Fruit fly (Drosophila melanogaster) whole organism, embryonic: Measurements from ENCODE around the gene CG42784.

Experiments
- Abd-B ChIP-seq: fragments of 200-800 bp; sonication (Bioruptor generic); optimal IDR thresholded peaks from 2 replicates; lab custom pipeline; 2018; ENCODE audit warnings: missing biosample characterization, mild to moderate bottlenecking, missing genetic modification characterization, moderate library complexity
- Bdp1 ChIP-seq: fragments of 200-800 bp; sonication (Bioruptor generic); optimal IDR thresholded peaks from 3 replicates; lab custom pipeline; 2016; ENCODE audit warnings: missing biosample characterization, missing genetic modification characterization
- Blimp-1 ChIP-seq: fragments of 200-800 bp; sonication (Bioruptor generic); optimal IDR thresholded peaks from 3 replicates; lab custom pipeline; 2018; ENCODE audit warnings: missing biosample characterization, missing genetic modification characterization, mild to moderate bottlenecking, moderate library complexity, missing genetic modification reagents
- CG11504 ChIP-seq: fragments of 200-800 bp; sonication (Bioruptor generic); optimal IDR thresholded peaks from 3 replicates; lab custom pipeline; 2019; ENCODE audit warnings: missing biosample characterization, mild to moderate bottlenecking, missing genetic modification characterization, moderate library complexity
- CG12155 ChIP-seq: fragments of 200-800 bp; sonication (Bioruptor generic); optimal IDR thresholded peaks from 3 replicates; lab custom pipeline; 2016; ENCODE audit warnings: missing biosample characterization, missing genetic modification characterization
- CG12942 ChIP-seq: fragments of 200-800 bp; sonication (Bioruptor generic); optimal IDR thresholded peaks from 3 replicates; lab custom pipeline; 2016; ENCODE audit warnings: missing biosample characterization, missing genetic modification characterization
- CG13424 ChIP-seq: fragments of 200-800 bp; sonication (Bioruptor generic); optimal IDR thresholded peaks from 2 replicates; lab custom pipeline; 2019; ENCODE audit warnings: missing biosample characterization, mild to moderate bottlenecking, missing genetic modification characterization, moderate library complexity
- CG15073 ChIP-seq: fragments of 200-800 bp; sonication (Bioruptor generic); optimal IDR thresholded peaks from 2 replicates; lab custom pipeline; 2016; ENCODE audit warnings: missing biosample characterization, missing genetic modification characterization
- CG15696 ChIP-seq: fragments of 200-800 bp; sonication (Bioruptor generic); optimal IDR thresholded peaks from 2 replicates; lab custom pipeline; 2019; ENCODE audit warnings: missing biosample characterization, mild to moderate bottlenecking, missing genetic modification characterization, moderate library complexity
- CG17361 ChIP-seq: fragments of 200-800 bp; sonication (Bioruptor generic); IDR thresholded peaks from 3 replicates; pipeline ENCODE4 v1.3.6; 2022; ENCODE audit warnings: missing biosample characterization, missing genetic modification characterization
- CG31441 ChIP-seq: fragments of 200-800 bp; sonication (Bioruptor generic); IDR thresholded peaks from 2 replicates; pipeline ENCODE4 v1.3.6; 2022; ENCODE audit warnings: missing biosample characterization, missing genetic modification characterization
- CG3281 ChIP-seq: fragments of 200-800 bp; sonication (Bioruptor generic); optimal IDR thresholded peaks from 3 replicates; lab custom pipeline; 2017; ENCODE audit warnings: missing biosample characterization, mild to moderate bottlenecking, missing genetic modification characterization
- CG43689 ChIP-seq: fragments of 200-800 bp; sonication (Bioruptor generic); IDR thresholded peaks from 2 replicates; pipeline ENCODE4 v1.3.6; 2022; ENCODE audit warnings: missing biosample characterization, missing genetic modification characterization
- CG4854 ChIP-seq: fragments of 200-800 bp; sonication (Bioruptor generic); optimal IDR thresholded peaks from 2 replicates; lab custom pipeline; 2016; ENCODE audit warnings: missing biosample characterization, missing genetic modification characterization, inconsistent platforms
- CG6272 ChIP-seq: fragments of 200-800 bp; sonication (Bioruptor generic); IDR thresholded peaks from 2 replicates; pipeline ENCODE4 v1.3.6; 2022; ENCODE audit warnings: missing biosample characterization, missing genetic modification characterization
- CG7745 ChIP-seq: fragments of 200-800 bp; sonication (Bioruptor generic); optimal IDR thresholded peaks from 2 replicates; lab custom pipeline; 2018; ENCODE audit warnings: missing biosample characterization, mild to moderate bottlenecking, missing genetic modification characterization, moderate library complexity
- CG8281 ChIP-seq: fragments of 200-800 bp; sonication (Bioruptor generic); optimal IDR thresholded peaks from 2 replicates; lab custom pipeline; 2018; ENCODE audit warnings: missing biosample characterization, mild to moderate bottlenecking, missing genetic modification characterization, moderate library complexity
- CoRest ChIP-seq: fragments of 200-800 bp; sonication (Bioruptor generic); optimal IDR thresholded peaks from 3 replicates; lab custom pipeline; 2018; ENCODE audit warnings: missing biosample characterization, mild to moderate bottlenecking, missing genetic modification characterization, moderate library complexity
- Dip3 ChIP-seq: fragments of 200-800 bp; sonication (Bioruptor generic); optimal IDR thresholded peaks from 3 replicates; lab custom pipeline; 2016; ENCODE audit warnings: missing biosample characterization, missing genetic modification characterization
- Gug ChIP-seq: fragments of 200-800 bp; sonication (Bioruptor generic); IDR thresholded peaks from 4 replicates; pipeline ENCODE4 v1.3.6; 2022; ENCODE audit warnings: missing biosample characterization, missing genetic modification characterization
- H2.0 ChIP-seq: fragments of 200-800 bp; sonication (Bioruptor generic); IDR thresholded peaks from 2 replicates; pipeline ENCODE4 v1.3.6; 2022; ENCODE audit warnings: missing biosample characterization, missing genetic modification characterization
- HHEX ChIP-seq: fragments of 200-800 bp; sonication (Bioruptor generic); optimal IDR thresholded peaks from 3 replicates; lab custom pipeline; 2017; ENCODE audit warnings: missing biosample characterization, mild to moderate bottlenecking, missing genetic modification characterization, missing genetic modification reagents
- HLH3B ChIP-seq: fragments of 200-800 bp; sonication (Bioruptor generic); IDR thresholded peaks from 2 replicates; pipeline ENCODE4 v1.3.6; 2022; ENCODE audit warnings: missing biosample characterization, missing genetic modification characterization
- HLHmδ ChIP-seq: fragments of 200-800 bp; sonication (Bioruptor generic); optimal IDR thresholded peaks from 2 replicates; lab custom pipeline; 2018; ENCODE audit warnings: missing biosample characterization, mild to moderate bottlenecking, missing genetic modification characterization, moderate library complexity
- Hr51 ChIP-seq, 2 experiments: fragments of 200-800 bp; sonication (Bioruptor generic); optimal IDR thresholded peaks; 2 replicates in 1 of 2; 3 replicates in 1 of 2; lab custom pipeline; 2016 to 2018; ENCODE audit warnings: missing biosample characterization in 2 of 2, missing genetic modification characterization in 2 of 2, mild to moderate bottlenecking in 1 of 2, moderate library complexity in 1 of 2
- Optix ChIP-seq: fragments of 200-800 bp; sonication (Bioruptor generic); IDR thresholded peaks from 3 replicates; pipeline ENCODE4 v1.3.6; 2022; ENCODE audit warnings: missing biosample characterization, missing genetic modification characterization
- Ravus ChIP-seq: fragments of 200-800 bp; sonication (Bioruptor generic); IDR thresholded peaks from 2 replicates; pipeline ENCODE4 v1.3.6; 2022; ENCODE audit warnings: missing biosample characterization, missing genetic modification characterization
- Side ChIP-seq: fragments of 200-800 bp; sonication (Bioruptor generic); optimal IDR thresholded peaks from 2 replicates; lab custom pipeline; 2016; ENCODE audit warnings: missing biosample characterization, missing genetic modification characterization
- Spps ChIP-seq: fragments of 200-800 bp; sonication (Bioruptor generic); optimal IDR thresholded peaks from 2 replicates; lab custom pipeline; 2018; ENCODE audit warnings: missing biosample characterization, mild to moderate bottlenecking, missing genetic modification characterization
- Trl ChIP-seq, 3 experiments: fragments of >200 bp in 2 of 3; fragments of 200-800 bp in 1 of 3; sonication (Bioruptor generic) in 1 of 3; optimal IDR thresholded peaks; 2 replicates in 1 of 3; 3 replicates in 2 of 3; lab custom pipeline; 2016 to 2017; ENCODE audit warnings: missing biosample characterization in 1 of 3, missing genetic modification characterization in 1 of 3
- ap ChIP-seq: fragments of 200-800 bp; sonication (Bioruptor generic); IDR thresholded peaks from 2 replicates; pipeline ENCODE4 v1.3.6; 2022; ENCODE audit warnings: missing biosample characterization, missing genetic modification characterization
- ato ChIP-seq: fragments of 200-800 bp; sonication (Bioruptor generic); IDR thresholded peaks from 2 replicates; pipeline ENCODE4 v1.3.6; 2022; ENCODE audit warnings: missing biosample characterization, missing genetic modification characterization; ENCODE audit not compliant: partially characterized antibody
- btn ChIP-seq: fragments of 200-800 bp; sonication (Bioruptor generic); optimal IDR thresholded peaks from 2 replicates; lab custom pipeline; 2016; ENCODE audit warnings: missing biosample characterization, missing genetic modification characterization
- chif ChIP-seq, 2 experiments: fragments of 200-800 bp; sonication (Bioruptor generic); optimal IDR thresholded peaks; 3 replicates each; lab custom pipeline; 2016; ENCODE audit warnings: missing biosample characterization in 2 of 2, missing genetic modification characterization in 2 of 2
- ci ChIP-seq: fragments of 200-800 bp; sonication (Bioruptor generic); IDR thresholded peaks from 3 replicates; pipeline ENCODE4 v1.3.6; 2022; ENCODE audit warnings: missing biosample characterization, missing genetic modification characterization
- dmrt99B ChIP-seq: fragments of 200-800 bp; sonication (Bioruptor generic); optimal IDR thresholded peaks from 2 replicates; lab custom pipeline; 2018; ENCODE audit warnings: missing biosample characterization, mild to moderate bottlenecking, missing genetic modification characterization, moderate library complexity
- dpn ChIP-seq, 2 experiments: fragments of 200-800 bp; sonication (Bioruptor generic); optimal IDR thresholded peaks; 3 replicates each; lab custom pipeline; 2016; ENCODE audit warnings: missing biosample characterization in 2 of 2, missing genetic modification characterization in 2 of 2
- eve ChIP-seq, 2 experiments: fragments of >200 bp; optimal IDR thresholded peaks; 2 replicates each; lab custom pipeline; 2017; ENCODE audit warnings: missing biosample characterization in 2 of 2, missing genetic modification characterization in 2 of 2
- gem ChIP-seq: fragments of 200-800 bp; sonication (Bioruptor generic); optimal IDR thresholded peaks from 2 replicates; lab custom pipeline; 2019; ENCODE audit warnings: missing biosample characterization, mild to moderate bottlenecking, missing genetic modification characterization, moderate library complexity
- nmo ChIP-seq: fragments of 200-800 bp; sonication (Bioruptor generic); optimal IDR thresholded peaks from 2 replicates; lab custom pipeline; 2018; ENCODE audit warnings: missing biosample characterization, mild to moderate bottlenecking, missing genetic modification characterization, moderate library complexity
- pan ChIP-seq, 4 experiments: fragments of >200 bp in 3 of 4; fragments of 200-800 bp in 1 of 4; sonication (Bioruptor generic) in 1 of 4; optimal IDR thresholded peaks in 3 of 4; IDR thresholded peaks in 1 of 4; 2 replicates each; pipeline versions ENCODE4 v1.3.6 to Lab custom; 2017 to 2022; ENCODE audit warnings: missing biosample characterization in 2 of 4, missing genetic modification characterization in 2 of 4, mixed read lengths in 1 of 4
- sens ChIP-seq: fragments of 200-800 bp; sonication (Bioruptor generic); peaks from one replicate; lab custom pipeline; 2016; ENCODE audit warnings: missing biosample characterization, missing genetic modification characterization
- sima ChIP-seq: fragments of 200-800 bp; sonication (Bioruptor generic); optimal IDR thresholded peaks from 2 replicates; lab custom pipeline; 2016; ENCODE audit warnings: missing biosample characterization, missing genetic modification characterization
- slp2 ChIP-seq: fragments of 200-800 bp; sonication (Bioruptor generic); optimal IDR thresholded peaks from 2 replicates; lab custom pipeline; 2016; ENCODE audit warnings: missing biosample characterization, missing genetic modification characterization
- tgo ChIP-seq: fragments of 200-800 bp; sonication (Bioruptor generic); IDR thresholded peaks from 3 replicates; pipeline ENCODE4 v1.3.6; 2022; ENCODE audit warnings: missing biosample characterization, missing genetic modification characterization
- yki ChIP-seq: fragments of >200 bp; optimal IDR thresholded peaks from 3 replicates; lab custom pipeline; 2018
- zen2 ChIP-seq: fragments of 200-800 bp; sonication (Bioruptor generic); IDR thresholded peaks from 3 replicates; pipeline ENCODE4 v1.3.6; 2022; ENCODE audit warnings: missing biosample characterization, missing genetic modification characterization; ENCODE audit not compliant: partially characterized antibody

Gene CG42784

DNA sequence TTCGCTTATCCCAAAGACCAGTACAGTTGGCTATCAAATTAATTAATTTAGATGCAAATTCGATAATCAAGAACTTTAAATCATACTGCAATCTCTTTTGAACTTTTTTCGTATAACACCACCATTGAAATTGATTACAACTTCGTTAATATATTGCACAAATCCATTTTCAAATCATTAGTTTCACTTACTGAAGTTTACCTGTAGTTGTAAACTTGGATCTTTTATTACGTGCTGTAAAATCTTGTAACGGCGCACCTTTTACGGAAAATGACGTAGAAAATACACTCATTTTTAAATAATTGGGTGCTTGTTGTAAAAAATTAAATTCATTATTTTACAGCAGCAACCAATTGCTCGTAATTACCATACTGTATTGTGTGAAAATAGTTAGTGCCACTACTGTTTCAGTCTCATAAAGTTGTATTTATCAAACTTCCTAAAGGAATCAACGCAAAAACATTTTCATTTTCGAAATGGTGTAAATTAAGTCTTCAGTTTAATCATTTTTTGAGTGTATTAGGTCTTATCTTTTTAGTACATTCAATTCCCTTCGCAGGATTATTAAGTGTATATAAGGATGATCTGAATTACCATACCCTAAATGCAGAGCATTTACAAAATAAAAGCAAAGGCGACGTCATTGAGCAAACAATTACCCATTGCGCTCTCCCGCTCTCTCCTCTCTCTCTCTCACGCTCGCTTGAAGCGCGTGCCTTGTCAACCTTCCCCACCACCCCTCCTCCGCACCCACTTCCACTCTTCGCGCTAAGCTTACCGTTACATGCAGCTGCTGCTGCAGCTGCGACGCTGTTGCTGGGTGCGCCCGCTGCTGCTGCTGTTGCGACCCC lies 97.2 kb downstream of the CG42784 start (continued):
- peak; percentile 16; the same call in 2 of the 4 replicates for TF ChIP-seq Gug (GFP tag; lab: Robert Waterston, UW)
- TF ChIP-seq dpn (GFP tag; optimal IDR thresholded peaks at IDR 0.05; lab: Kevin White, UChicago) = peak in 1 of 2 experiments; percentile 17
- no peak for TF ChIP-seq CG15696 (tag; lab: Kevin White, UChicago)
- TF ChIP-seq CG17361 = peak; percentile 61; the same call in 2 of the 3 replicates
- peak; percentile 19 for TF ChIP-seq HHEX (GFP tag; lab: Kevin White, UChicago)
- peak; percentile 22; the same call in 1 of the 2 replicates for TF ChIP-seq CG6272 (GFP tag; lab: Robert Waterston, UW)
- TF ChIP-seq Side = no peak
- TF ChIP-seq CG31441 (GFP tag; lab: Robert Waterston, UW) = peak; percentile 39; the same call in 1 of the 2 replicates
- no peak for TF ChIP-seq CG7745 (tag; lab: Kevin White, UChicago)
- peak; percentile 12 to 23 for TF ChIP-seq chif (GFP tag; optimal IDR thresholded peaks at IDR 0.05; lab: Kevin White, UChicago)
- TF ChIP-seq Dip3 = peak; percentile 22
- TF ChIP-seq nmo (GFP tag; lab: Kevin White, UChicago) = peak; percentile 31
- peak; percentile 87 for TF ChIP-seq yki (lab: Kevin White, UChicago)
- peak; percentile 63 for TF ChIP-seq gem (tag; lab: Kevin White, UChicago)
- peak in 1 of 2 experiments; percentile 58 for TF ChIP-seq eve (GFP tag; optimal IDR thresholded peaks at IDR 0.05; lab: Kevin White, UChicago)
- TF ChIP-seq pan (optimal IDR thresholded peaks at IDR 0.05; lab: Kevin White, UChicago) = no peak
- peak in 1 of 2 experiments; percentile 48 for TF ChIP-seq pan (GFP tag; optimal IDR thresholded peaks at IDR 0.05 in 1 of 2, IDR thresholded peaks at IDR 0.05 in 1 of 2)
- TF ChIP-seq CG3281 (GFP tag; lab: Kevin White, UChicago) = peak; percentile 47
- peak; percentile 5 for TF ChIP-seq CG12942 (GFP tag; lab: Kevin White, UChicago)
- TF ChIP-seq CG11504 = peak; percentile 65
- no peak for TF ChIP-seq Ravus (GFP tag; lab: Robert Waterston, UW)
- TF ChIP-seq H2.0 (GFP tag; lab: Robert Waterston, UW) = peak; percentile 23; the same call in 1 of the 2 replicates
- TF ChIP-seq tgo (GFP tag; lab: Robert Waterston, UW) = peak; percentile 55; the same call in 2 of the 3 replicates
- TF ChIP-seq Hr51 (GFP tag; optimal IDR thresholded peaks at IDR 0.05; lab: Kevin White, UChicago) = peak in 1 of 2 experiments; percentile 66
- peak; percentile 75 for TF ChIP-seq sens
- TF ChIP-seq sima (GFP tag; lab: Kevin White, UChicago) = no peak
- TF ChIP-seq CG8281 (tag; lab: Kevin White, UChicago) = no peak
- peak; percentile 2 for TF ChIP-seq CG12155 (GFP tag; lab: Kevin White, UChicago)
- TF ChIP-seq CG15073 = no peak
- TF ChIP-seq Optix = no peak
- TF ChIP-seq btn = peak; percentile 30
- TF ChIP-seq slp2 (GFP tag; lab: Kevin White, UChicago) = no peak
- peak; percentile 49 for TF ChIP-seq Abd-B (GFP tag; lab: Kevin White, UChicago)
- peak; percentile 55 for TF ChIP-seq HLH3B (GFP tag; lab: Robert Waterston, UW)
- TF ChIP-seq zen2 (GFP tag; lab: Robert Waterston, UW) = 0 out of 3 replicates have a peak, but pooled peaks have one; percentile 6
- TF ChIP-seq CG4854 (GFP tag; lab: Kevin White, UChicago) = peak; percentile 21
- peak; percentile 26 for TF ChIP-seq Blimp-1
- peak; percentile 41; the same call in 1 of the 2 replicates for TF ChIP-seq ato (GFP tag; lab: Robert Waterston, UW)
- peak; percentile 15; the same call in 1 of the 2 replicates for TF ChIP-seq ap (GFP tag; lab: Robert Waterston, UW)
- no peak for TF ChIP-seq Spps (tag; lab: Kevin White, UChicago)
- TF ChIP-seq HLHmδ (GFP tag; lab: Kevin White, UChicago) = peak; percentile 27
- TF ChIP-seq CoRest (tag; lab: Kevin White, UChicago) = peak; percentile 43
- TF ChIP-seq ci = peak; percentile 24; the same call in 2 of the 3 replicates
- TF ChIP-seq Bdp1 = no peak
- no peak for TF ChIP-seq CG43689 (GFP tag; lab: Robert Waterston, UW)
- peak; percentile 43 to 95 for TF ChIP-seq Trl (optimal IDR thresholded peaks at IDR 0.05; lab: Kevin White, UChicago)
- no peak for TF ChIP-seq Trl (GFP tag; optimal IDR thresholded peaks at IDR 0.05; lab: Kevin White, UChicago)
- peak; percentile 10 for TF ChIP-seq CG13424
- peak; percentile 49 for TF ChIP-seq dmrt99B (tag; lab: Kevin White, UChicago)
